Worm (Caenorhabditis elegans): ENCODE results near the gene col-152.

- TF ChIP-seq flt-1 (GFP tag; IDR thresholded peaks at IDR 0.05) (no peak), med-1 (GFP tag; optimal IDR thresholded peaks at IDR 0.05; ENCODE audit: insufficient read depth) (no peak), ref-1 (GFP tag; conservative IDR thresholded peaks at IDR 0.05) (no peak), ztf-29 (GFP tag; IDR thresholded peaks at IDR 0.05) (no peak), klf-2 (GFP tag; conservative IDR thresholded peaks at IDR 0.05) (no peak)
Measured at ce11 chrV:10572614-10573013, 11.9 kb downstream of the col-152 start, which contains the start of gene del-6.
